Fruit fly (Drosophila melanogaster) whole organism, adult: Measurements from ENCODE around the gene CG11370.
"Not testable (repeated sequence)": the region's sequence is repeated elsewhere in the genome, so short reads cannot be mapped to it uniquely, and the experiment has no call there.

Experiments
- CG11617 ChIP-seq: fragments of 200-800 bp; sonication (Bioruptor generic); optimal IDR thresholded peaks from 2 replicates; lab custom pipeline; 2017; ENCODE audit warnings: mild to moderate bottlenecking, missing biosample characterization, missing genetic modification reagents, missing genetic modification characterization
- CG12768 ChIP-seq: fragments of 200-800 bp; sonication (Bioruptor generic); optimal IDR thresholded peaks from 2 replicates; lab custom pipeline; 2017; ENCODE audit warnings: missing biosample characterization, missing genetic modification characterization, mild to moderate bottlenecking, moderate library complexity, missing genetic modification reagents
- CG14711 ChIP-seq: fragments of 200-800 bp; sonication (Bioruptor generic); optimal IDR thresholded peaks from 2 replicates; lab custom pipeline; 2018; ENCODE audit warnings: missing biosample characterization, mild to moderate bottlenecking, missing genetic modification characterization, moderate library complexity
- CG1620 ChIP-seq: fragments of 200-800 bp; sonication (Bioruptor generic); optimal IDR thresholded peaks from 2 replicates; lab custom pipeline; 2016; ENCODE audit warnings: missing biosample characterization, missing genetic modification characterization
- CG33017 ChIP-seq: fragments of 200-800 bp; sonication (Bioruptor generic); optimal IDR thresholded peaks from 2 replicates; lab custom pipeline; 2018; ENCODE audit warnings: missing biosample characterization, mild to moderate bottlenecking, missing genetic modification characterization, moderate library complexity
- CG5204 ChIP-seq: fragments of 200-800 bp; sonication (Bioruptor generic); optimal IDR thresholded peaks from 2 replicates; lab custom pipeline; 2016; ENCODE audit warnings: missing biosample characterization, missing genetic modification characterization
- CG7045 ChIP-seq: fragments of 200-800 bp; sonication (Bioruptor generic); optimal IDR thresholded peaks from 2 replicates; lab custom pipeline; 2017; ENCODE audit warnings: missing biosample characterization, mild to moderate bottlenecking, missing genetic modification characterization
- CG7101 ChIP-seq: fragments of 200-800 bp; sonication (Bioruptor generic); optimal IDR thresholded peaks from 2 replicates; lab custom pipeline; 2018; ENCODE audit warnings: missing biosample characterization, mild to moderate bottlenecking, missing genetic modification characterization, moderate library complexity
- Clk ChIP-seq: fragments of 200-800 bp; sonication (Bioruptor generic); optimal IDR thresholded peaks from 2 replicates; lab custom pipeline; 2017; ENCODE audit warnings: missing biosample characterization, missing genetic modification characterization
- Crg-1 ChIP-seq: fragments of 200-800 bp; sonication (Bioruptor generic); optimal IDR thresholded peaks from 2 replicates; lab custom pipeline; 2016; ENCODE audit warnings: missing biosample characterization, missing genetic modification characterization
- Hr96 ChIP-seq: fragments of 200-800 bp; sonication (Bioruptor generic); optimal IDR thresholded peaks from 2 replicates; lab custom pipeline; 2016; ENCODE audit warnings: missing biosample characterization, missing genetic modification characterization
- Mnt ChIP-seq: fragments of 200-800 bp; sonication (Bioruptor generic); optimal IDR thresholded peaks from 2 replicates; lab custom pipeline; 2016; ENCODE audit warnings: missing biosample characterization, mild to moderate bottlenecking, missing genetic modification characterization
- bab1 ChIP-seq: fragments of 200-800 bp; sonication (Bioruptor generic); optimal IDR thresholded peaks from 3 replicates; lab custom pipeline; 2019; ENCODE audit warnings: missing biosample characterization, mild to moderate bottlenecking, missing genetic modification characterization, moderate library complexity
- cic ChIP-seq: fragments of 200-800 bp; sonication (Bioruptor generic); optimal IDR thresholded peaks from 2 replicates; lab custom pipeline; 2017; ENCODE audit warnings: missing biosample characterization, mild to moderate bottlenecking, missing genetic modification characterization, moderate library complexity
- cnc ChIP-seq, 2 experiments: fragments of >200 bp; optimal IDR thresholded peaks; 2 replicates each; lab custom pipeline; 2017
- kay ChIP-seq: fragments of 200-800 bp; sonication (Bioruptor generic); peaks from one replicate; lab custom pipeline; 2016; ENCODE audit warnings: missing biosample characterization, missing genetic modification characterization, borderline replicate concordance
- ovo ChIP-seq: fragments of 200-800 bp; sonication (Bioruptor generic); optimal IDR thresholded peaks from 2 replicates; lab custom pipeline; 2016; ENCODE audit warnings: missing biosample characterization, missing genetic modification characterization
- pad ChIP-seq: fragments of 200-800 bp; sonication (Bioruptor generic); optimal IDR thresholded peaks from 3 replicates; lab custom pipeline; 2017; ENCODE audit warnings: missing biosample characterization, missing genetic modification characterization, mild to moderate bottlenecking, moderate library complexity, missing genetic modification reagents
- tj ChIP-seq: fragments of 200-800 bp; sonication (Bioruptor generic); optimal IDR thresholded peaks from 3 replicates; lab custom pipeline; 2017; ENCODE audit warnings: missing biosample characterization, mild to moderate bottlenecking, missing genetic modification characterization, moderate library complexity
- toe ChIP-seq: fragments of 200-800 bp; sonication (Bioruptor generic); optimal IDR thresholded peaks from 2 replicates; lab custom pipeline; 2016; ENCODE audit warnings: missing biosample characterization, missing genetic modification characterization

Gene CG11370

dm6 chr3L:22686987-22687386, 25.0 kb upstream of the CG11370 start, which contains the start of the genes CG14455 and CG14456:
Gene CG14455 (minus strand): TSS chr3L:22687087.
Gene CG14456 (plus strand): TSS chr3L:22687222.
- TF ChIP-seq CG12768 (GFP tag; lab: Kevin White, UChicago) (no peak), CG7045 (GFP tag; lab: Kevin White, UChicago) (no peak), tj (no peak), Clk (no peak), ovo (GFP tag; lab: Kevin White, UChicago) (no peak), Mnt (GFP tag; lab: Kevin White, UChicago) (no peak), CG1620 (GFP tag; lab: Kevin White, UChicago) (no peak), CG33017 (no peak), cic (GFP tag; lab: Kevin White, UChicago) (no peak), Crg-1 (GFP tag; lab: Kevin White, UChicago) (no peak)

DNA sequence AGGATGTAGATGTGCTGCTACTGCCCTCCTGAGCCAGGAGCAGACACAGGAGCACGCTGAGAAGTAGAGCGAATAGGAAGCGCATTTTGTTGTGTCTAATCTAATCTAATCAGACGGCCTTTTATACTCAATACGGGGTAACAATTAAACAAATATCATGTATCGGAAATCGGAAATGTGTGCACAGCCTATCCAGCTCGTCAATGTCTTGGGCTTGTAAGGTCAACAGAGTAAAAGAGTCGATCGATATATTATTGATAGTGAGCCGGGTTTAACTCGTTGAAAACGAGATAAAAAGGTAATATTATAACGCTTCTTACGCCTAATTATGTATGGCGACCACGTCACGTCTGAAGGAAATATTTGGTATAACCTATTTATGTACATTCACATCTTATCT, 19.5 kb upstream of the CG11370 start, which contains the start of gene CG14454:
Gene CG14454 (minus strand): TSS at position 101 of the 400 bp plus-strand sequence.
- TF ChIP-seq CG11617 (GFP tag; lab: Kevin White, UChicago); Clk; cic (GFP tag; lab: Kevin White, UChicago): not testable (repeated sequence)

DNA sequence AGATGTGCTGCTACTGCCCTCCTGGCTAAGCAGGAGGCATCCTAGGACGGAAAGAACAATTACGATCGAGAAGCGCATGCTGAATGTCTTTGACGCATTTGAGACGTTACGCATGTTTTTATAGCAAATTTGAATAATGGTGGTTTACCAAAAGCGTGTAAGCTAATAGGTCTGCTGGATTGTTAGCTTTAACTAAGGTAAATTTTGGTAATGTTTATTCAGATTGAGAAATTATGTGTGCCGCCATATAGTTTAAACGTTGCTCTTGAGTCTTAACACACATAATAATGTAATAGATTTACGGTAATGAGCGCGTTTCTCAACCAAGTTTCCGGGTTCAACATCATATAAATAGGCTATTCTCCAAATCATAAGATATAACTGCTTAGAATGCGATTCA, 18.2 kb upstream of the CG11370 start, which contains the start of the genes CG12546 and CG14453:
Gene CG12546 (minus strand): TSS at position 101 of the 400 bp plus-strand sequence.
Gene CG14453 (plus strand): TSS at position 372 of the 400 bp plus-strand sequence.
- TF ChIP-seq CG12768 (GFP tag; lab: Kevin White, UChicago) (no peak), bab1 (no peak), CG1620 (GFP tag; lab: Kevin White, UChicago) (no peak), Mnt (GFP tag; lab: Kevin White, UChicago) (no peak), kay (no peak), Clk (no peak), pad (GFP tag; lab: Kevin White, UChicago) (no peak), CG7045 (GFP tag; lab: Kevin White, UChicago) (no peak), CG7101 (no peak), toe (GFP tag; lab: Kevin White, UChicago) (no peak), CG5204 (no peak), tj (no peak)

DNA sequence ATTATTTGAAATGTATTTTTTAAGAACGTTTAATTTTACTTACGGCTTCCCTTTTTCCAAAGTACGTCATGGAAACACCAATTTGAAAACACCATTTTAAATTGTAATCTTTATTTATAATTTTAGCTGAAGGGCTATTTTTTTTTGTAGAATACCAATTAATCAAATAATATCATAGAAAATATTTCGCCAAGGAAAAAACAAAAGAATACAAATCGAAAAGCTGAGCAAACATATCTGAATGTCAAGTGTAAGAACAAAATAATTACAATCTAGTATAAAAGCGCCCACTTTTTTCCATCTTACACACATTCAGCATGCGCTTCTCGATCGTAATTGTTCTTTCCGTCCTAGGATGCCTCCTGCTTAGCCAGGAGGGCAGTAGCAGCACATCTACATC, 16.3 kb upstream of the CG11370 start, which contains the start of gene CG14452:
Gene CG14452 (plus strand): TSS at position 301 of the 400 bp plus-strand sequence.
- TF ChIP-seq CG12768 (GFP tag; lab: Kevin White, UChicago) (no peak), pad (GFP tag; lab: Kevin White, UChicago) (no peak), cnc (optimal IDR thresholded peaks at IDR 0.05; lab: Kevin White, UChicago) (no peak), toe (GFP tag; lab: Kevin White, UChicago) (no peak), CG1620 (GFP tag; lab: Kevin White, UChicago) (no peak), CG5204 (no peak), CG11617 (GFP tag; lab: Kevin White, UChicago) (no peak), Clk (no peak), CG14711 (tag; lab: Kevin White, UChicago) (no peak), Hr96 (GFP tag; lab: Kevin White, UChicago) (no peak), Mnt (GFP tag; lab: Kevin White, UChicago) (no peak), CG7101 (no peak), bab1 (no peak), CG7045 (GFP tag; lab: Kevin White, UChicago) (no peak), cic (GFP tag; lab: Kevin White, UChicago) (no peak)

- not testable (repeated sequence) for TF ChIP-seq Mnt (GFP tag; lab: Kevin White, UChicago); cic (GFP tag; lab: Kevin White, UChicago); CG7101
Measured at dm6 chr3L:22696930-22697329, 15.0 kb upstream of the CG11370 start, which contains the start of gene CG32453. Gene CG32453 (plus strand): TSS chr3L:22697230.

- TF ChIP-seq Mnt (GFP tag; lab: Kevin White, UChicago) (no peak), CG11617 (GFP tag; lab: Kevin White, UChicago) (no peak), Crg-1 (GFP tag; lab: Kevin White, UChicago) (no peak), toe (GFP tag; lab: Kevin White, UChicago) (no peak), Hr96 (GFP tag; lab: Kevin White, UChicago) (no peak), kay (no peak), CG12768 (GFP tag; lab: Kevin White, UChicago) (no peak), Clk (no peak), pad (GFP tag; lab: Kevin White, UChicago) (no peak), CG14711 (tag; lab: Kevin White, UChicago) (no peak)
Measured at dm6 chr3L:22699133-22699532, 12.8 kb upstream of the CG11370 start, which contains the start of gene CG45116. Gene CG45116 (plus strand): TSS chr3L:22699433.

DNA sequence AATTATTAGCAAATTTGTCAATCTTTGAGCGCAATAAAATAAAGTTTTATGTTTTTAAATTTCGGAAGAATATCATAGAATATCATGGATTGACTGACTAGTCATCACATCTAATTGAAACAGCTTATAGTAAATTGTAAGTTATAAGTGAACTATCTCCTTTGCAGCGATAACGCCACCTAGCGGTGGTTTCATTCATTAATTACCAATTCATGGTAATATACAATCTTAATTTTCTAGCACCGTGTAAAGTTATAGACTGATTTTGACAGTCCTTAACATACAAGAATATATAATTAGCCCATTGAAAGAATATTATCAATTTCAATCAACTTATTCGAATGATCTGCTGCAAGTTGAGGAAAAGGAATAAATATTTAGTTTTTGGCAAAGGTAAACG, 1.6 kb downstream of the CG11370 start:
- no peak for TF ChIP-seq Mnt (GFP tag; lab: Kevin White, UChicago)
- TF ChIP-seq CG1620 (GFP tag; lab: Kevin White, UChicago), result no peak
- TF ChIP-seq CG14711 (tag; lab: Kevin White, UChicago), result no peak
- TF ChIP-seq CG5204, result no peak
- no peak for TF ChIP-seq CG33017
- TF ChIP-seq Crg-1 (GFP tag; lab: Kevin White, UChicago), result no peak
- no peak for TF ChIP-seq cnc (optimal IDR thresholded peaks at IDR 0.05; lab: Kevin White, UChicago)
- TF ChIP-seq Hr96 (GFP tag; lab: Kevin White, UChicago), result no peak
- no peak for TF ChIP-seq Clk
- no peak for TF ChIP-seq CG11617 (GFP tag; lab: Kevin White, UChicago)
- no peak for TF ChIP-seq ovo (GFP tag; lab: Kevin White, UChicago)
- no peak for TF ChIP-seq kay
- no peak for TF ChIP-seq CG12768 (GFP tag; lab: Kevin White, UChicago)
- TF ChIP-seq bab1, result no peak
- no peak for TF ChIP-seq toe (GFP tag; lab: Kevin White, UChicago)
- no peak for TF ChIP-seq CG7101
- TF ChIP-seq cic (GFP tag; lab: Kevin White, UChicago), result no peak
- no peak for TF ChIP-seq pad (GFP tag; lab: Kevin White, UChicago)
- no peak for TF ChIP-seq CG7045 (GFP tag; lab: Kevin White, UChicago)
